Worm (Caenorhabditis elegans) whole organism, L2 larva: Measurements from ENCODE around the gene Y27F2A.11.
"Not testable (repeated sequence)": the region's sequence is repeated elsewhere in the genome, so short reads cannot be mapped to it uniquely, and the experiment has no call there.

Experiments used
- C34F6.9 ChIP-seq: fragments of 150-350 bp; optimal IDR thresholded peaks from 2 replicates; lab custom pipeline; 2014; ENCODE audit warnings: missing biosample characterization, missing genetic modification characterization
- F13H6.1 ChIP-seq: sonication (generic microtip); optimal IDR thresholded peaks from 2 replicates; lab custom pipeline; 2016; ENCODE audit warnings: missing genetic modification characterization, missing compliant biosample characterization
- R02D3.7 ChIP-seq: fragments of 150-350 bp; optimal IDR thresholded peaks from 2 replicates; lab custom pipeline; 2014; ENCODE audit warnings: missing biosample characterization, missing genetic modification characterization
- Y55F3AM.14 ChIP-seq: fragments of 200-800 bp; sonication (Bioruptor generic); optimal IDR thresholded peaks from 2 replicates; lab custom pipeline; 2018; ENCODE audit warnings: mild to moderate bottlenecking, missing genetic modification characterization, missing compliant biosample characterization
- ZK546.5 ChIP-seq: sonication (generic microtip); optimal IDR thresholded peaks from 2 replicates; lab custom pipeline; 2017; ENCODE audit warnings: missing biosample characterization, missing genetic modification characterization
- ama-1 ChIP-seq: fragments of 150-350 bp; optimal IDR thresholded peaks from 2 replicates; lab custom pipeline; 2018; ENCODE audit warnings: inconsistent platforms
- blmp-1 ChIP-seq: sonication (generic microtip); optimal IDR thresholded peaks from 2 replicates; lab custom pipeline; 2017; ENCODE audit warnings: missing genetic modification characterization, mild to moderate bottlenecking, missing compliant biosample characterization, antibody characterized with exemption, moderate library complexity; ENCODE audit not compliant: insufficient read depth
- dmd-4 ChIP-seq: sonication (generic microtip); optimal IDR thresholded peaks from 2 replicates; lab custom pipeline; 2017; ENCODE audit warnings: missing biosample characterization, missing genetic modification characterization
- elt-1 ChIP-seq: fragments of 150-350 bp; optimal IDR thresholded peaks from 2 replicates; lab custom pipeline; 2014; ENCODE audit warnings: missing biosample characterization, missing genetic modification characterization
- elt-3 ChIP-seq: sonication (generic microtip); optimal IDR thresholded peaks from 2 replicates; lab custom pipeline; 2017; ENCODE audit warnings: missing biosample characterization, missing genetic modification characterization
- fos-1 ChIP-seq: fragments of 150-350 bp; optimal IDR thresholded peaks from 2 replicates; lab custom pipeline; 2014; ENCODE audit warnings: missing biosample characterization, missing genetic modification characterization
- gmeb-1 ChIP-seq: fragments of 150-350 bp; optimal IDR thresholded peaks from 2 replicates; lab custom pipeline; 2014; ENCODE audit warnings: missing biosample characterization, missing genetic modification characterization
- lin-13 ChIP-seq: fragments of 150-350 bp; optimal IDR thresholded peaks from 2 replicates; lab custom pipeline; 2014; ENCODE audit warnings: missing biosample characterization, missing genetic modification reagents, missing genetic modification characterization
- lsy-2 ChIP-seq, 2 experiments: fragments of 150-350 bp in 1 of 2; sonication (generic microtip) in 1 of 2; optimal IDR thresholded peaks; 2 replicates each; lab custom pipeline; 2014 to 2017; ENCODE audit warnings: missing biosample characterization in 2 of 2, missing genetic modification characterization in 2 of 2
- mab-5 ChIP-seq: fragments of 150-350 bp; optimal IDR thresholded peaks from 2 replicates; lab custom pipeline; 2014; ENCODE audit warnings: missing biosample characterization, missing genetic modification characterization
- mdl-1 ChIP-seq, 2 experiments: fragments of 150-350 bp in 1 of 2; sonication (generic microtip) in 1 of 2; optimal IDR thresholded peaks; 2 replicates each; lab custom pipeline; 2017; ENCODE audit warnings: missing biosample characterization in 2 of 2, missing genetic modification characterization in 2 of 2
- nhr-10 ChIP-seq: sonication (generic microtip); optimal IDR thresholded peaks from 2 replicates; lab custom pipeline; 2017; ENCODE audit warnings: missing biosample characterization, missing genetic modification characterization
- nhr-11 ChIP-seq: fragments of 150-350 bp; optimal IDR thresholded peaks from 2 replicates; lab custom pipeline; 2014; ENCODE audit warnings: missing biosample characterization, missing genetic modification characterization
- nhr-12 ChIP-seq: fragments of 150-350 bp; optimal IDR thresholded peaks from 2 replicates; lab custom pipeline; 2014; ENCODE audit warnings: missing biosample characterization, missing genetic modification characterization
- nhr-129 ChIP-seq: fragments of 150-350 bp; optimal IDR thresholded peaks from 2 replicates; lab custom pipeline; 2014; ENCODE audit warnings: missing biosample characterization, missing genetic modification characterization
- nhr-23 ChIP-seq: fragments of 150-350 bp; optimal IDR thresholded peaks from 2 replicates; lab custom pipeline; 2014; ENCODE audit warnings: missing biosample characterization, missing genetic modification reagents, missing genetic modification characterization
- nhr-25 ChIP-seq: fragments of 150-350 bp; sonication (generic microtip); optimal IDR thresholded peaks from 3 replicates; lab custom pipeline; 2014; ENCODE audit warnings: missing biosample characterization, missing genetic modification characterization
- nhr-77 ChIP-seq: fragments of 150-350 bp; optimal IDR thresholded peaks from 2 replicates; lab custom pipeline; 2014; ENCODE audit warnings: missing biosample characterization, missing genetic modification characterization
- peb-1 ChIP-seq: fragments of 150-350 bp; optimal IDR thresholded peaks from 2 replicates; lab custom pipeline; 2014; ENCODE audit warnings: missing biosample characterization, missing genetic modification characterization
- sem-4 ChIP-seq: fragments of 150-350 bp; optimal IDR thresholded peaks from 2 replicates; lab custom pipeline; 2014; ENCODE audit warnings: missing biosample characterization, missing genetic modification reagents, missing genetic modification characterization
- skn-1 ChIP-seq: sonication (generic microtip); optimal IDR thresholded peaks from 2 replicates; lab custom pipeline; 2017; ENCODE audit warnings: missing biosample characterization, missing genetic modification characterization
- sma-3 ChIP-seq: sonication (generic microtip); optimal IDR thresholded peaks from 2 replicates; lab custom pipeline; 2016; ENCODE audit warnings: missing genetic modification reagents, missing genetic modification characterization, missing compliant biosample characterization
- sma-9 ChIP-seq, 2 experiments: fragments of 150-350 bp in 1 of 2; sonication (generic microtip) in 1 of 2; optimal IDR thresholded peaks; 2 replicates each; lab custom pipeline; 2014 to 2016; ENCODE audit warnings: missing genetic modification characterization in 2 of 2, mild to moderate bottlenecking in 1 of 2, missing biosample characterization in 1 of 2, missing compliant biosample characterization in 1 of 2, missing genetic modification reagents in 1 of 2, moderate library complexity in 1 of 2
- unc-39 ChIP-seq: fragments of 150-350 bp; optimal IDR thresholded peaks from 2 replicates; lab custom pipeline; 2014; ENCODE audit warnings: missing biosample characterization, missing genetic modification characterization
- unc-55 ChIP-seq: fragments of 150-350 bp; sonication (generic microtip); optimal IDR thresholded peaks from 3 replicates; lab custom pipeline; 2014; ENCODE audit warnings: missing biosample characterization, missing genetic modification reagents, missing genetic modification characterization
- unc-62 ChIP-seq: fragments of 150-350 bp; optimal IDR thresholded peaks from 2 replicates; lab custom pipeline; 2014; ENCODE audit warnings: missing biosample characterization, missing genetic modification reagents, missing genetic modification characterization
- zag-1 ChIP-seq: fragments of 150-350 bp; optimal IDR thresholded peaks from 2 replicates; lab custom pipeline; 2014; ENCODE audit warnings: missing biosample characterization, missing genetic modification characterization
- ztf-1 ChIP-seq: fragments of 200-800 bp; sonication (Bioruptor generic); conservative IDR thresholded peaks from 2 replicates; pipeline ENCODE4 v1.3.6; 2022; ENCODE audit warnings: missing genetic modification characterization, missing compliant biosample characterization
- ztf-11 ChIP-seq: sonication (generic microtip); optimal IDR thresholded peaks from 2 replicates; lab custom pipeline; 2017; ENCODE audit warnings: missing biosample characterization, missing genetic modification characterization
- ztf-4 ChIP-seq: fragments of 150-350 bp; optimal IDR thresholded peaks from 2 replicates; lab custom pipeline; 2014; ENCODE audit warnings: missing biosample characterization, missing genetic modification characterization

The Y27F2A.11 gene

ce11 chrII:3195739-3196138 is 6.6 kb downstream of the Y27F2A.11 start:
- TF ChIP-seq ztf-11 (tag; lab: Kevin White, UChicago) (no peak), unc-55 (GFP tag; lab: Kevin White, UChicago) (no peak), nhr-129 (tag; lab: Kevin White, UChicago) (no peak), fos-1 (tag; lab: Kevin White, UChicago) (no peak), sma-3 (no peak)

ce11 chrII:3196966-3197365 is 7.8 kb downstream of the Y27F2A.11 start, which contains the start of gene gcy-15:
TSS of gene gcy-15 (minus strand) at chrII:3197066.
- TF ChIP-seq lsy-2 (tag; optimal IDR thresholded peaks at IDR 0.05; lab: Kevin White, UChicago) = no peak
- no peak for TF ChIP-seq nhr-77 (tag; lab: Kevin White, UChicago)
- no peak for TF ChIP-seq unc-39
- TF ChIP-seq lin-13 (GFP tag; lab: Kevin White, UChicago) = no peak
- no peak for TF ChIP-seq blmp-1 (tag; lab: Kevin White, UChicago)
- no peak for TF ChIP-seq elt-3 (tag; lab: Kevin White, UChicago)
- TF ChIP-seq nhr-12 (tag; lab: Kevin White, UChicago) = no peak
- no peak for TF ChIP-seq ztf-1 (GFP tag; lab: Robert Waterston, UW)
- no peak for TF ChIP-seq ZK546.5 (tag; lab: Kevin White, UChicago)
- TF ChIP-seq nhr-11 = no peak
- no peak for TF ChIP-seq fos-1 (tag; lab: Kevin White, UChicago)
- TF ChIP-seq nhr-129 (tag; lab: Kevin White, UChicago) = no peak
- TF ChIP-seq dmd-4 = no peak
- TF ChIP-seq ama-1 = no peak
- TF ChIP-seq F13H6.1 = no peak

- no peak for TF ChIP-seq mab-5
- no peak for TF ChIP-seq ztf-11 (tag; lab: Kevin White, UChicago)
- no peak for TF ChIP-seq unc-39
- TF ChIP-seq skn-1 (tag; lab: Kevin White, UChicago) = no peak
- no peak for TF ChIP-seq gmeb-1
- no peak for TF ChIP-seq blmp-1 (tag; lab: Kevin White, UChicago)
- TF ChIP-seq nhr-11 = no peak
- TF ChIP-seq nhr-129 (tag; lab: Kevin White, UChicago) = no peak
- TF ChIP-seq peb-1 (tag; lab: Kevin White, UChicago) = no peak
- no peak for TF ChIP-seq Y55F3AM.14 (GFP tag; lab: Kevin White, UChicago)
- TF ChIP-seq mdl-1 (tag; optimal IDR thresholded peaks at IDR 0.05; lab: Kevin White, UChicago) = no peak
- TF ChIP-seq sem-4 (tag; lab: Kevin White, UChicago) = no peak
- TF ChIP-seq nhr-25 (tag; lab: Kevin White, UChicago) = no peak
- no peak for TF ChIP-seq sma-9 (GFP tag; optimal IDR thresholded peaks at IDR 0.05; lab: Kevin White, UChicago)
- no peak for TF ChIP-seq sma-9 (tag; optimal IDR thresholded peaks at IDR 0.05; lab: Kevin White, UChicago)
- TF ChIP-seq sma-3 = no peak
- TF ChIP-seq elt-1 (tag; lab: Kevin White, UChicago) = no peak
- no peak for TF ChIP-seq C34F6.9
- TF ChIP-seq elt-3 (tag; lab: Kevin White, UChicago) = no peak
- no peak for TF ChIP-seq zag-1 (tag; lab: Kevin White, UChicago)
- no peak for TF ChIP-seq R02D3.7 (tag; lab: Kevin White, UChicago)
- TF ChIP-seq, all 48 proteins: peak for 0
Measured at ce11 chrII:3198998-3199397, 9.9 kb downstream of the Y27F2A.11 start, which contains the start of gene sri-51. TSS of gene sri-51 (minus strand) at chrII:3199098.

- not testable (repeated sequence) for TF ChIP-seq nhr-10 (tag; lab: Kevin White, UChicago); unc-55 (GFP tag; lab: Kevin White, UChicago); ama-1
Measured at ce11 chrII:3201242-3201641, 12.1 kb downstream of the Y27F2A.11 start, which contains the start of gene sri-48. TSS of gene sri-48 (minus strand) at chrII:3201342.

- TF ChIP-seq lin-13 (GFP tag; lab: Kevin White, UChicago) (no peak), unc-62 (GFP tag; lab: Kevin White, UChicago) (no peak), nhr-23 (no peak), ztf-4 (tag; lab: Kevin White, UChicago) (no peak), nhr-12 (tag; lab: Kevin White, UChicago) (no peak), peb-1 (tag; lab: Kevin White, UChicago) (no peak), lsy-2 (tag; optimal IDR thresholded peaks at IDR 0.05; lab: Kevin White, UChicago) (no peak), nhr-129 (tag; lab: Kevin White, UChicago) (no peak)
- TF ChIP-seq, all 48 proteins: peak for 0
Measured at ce11 chrII:3202519-3202918, 13.4 kb downstream of the Y27F2A.11 start, which contains the start of gene sri-53. TSS of gene sri-53 (minus strand) at chrII:3202619.
